Worm (Caenorhabditis elegans) whole organism, late embryonic: Measurements from ENCODE around the gene T04A6.1.

Experiments used
- F13H6.1 ChIP-seq: sonication (generic microtip); optimal IDR thresholded peaks from 2 replicates; lab custom pipeline; 2016; ENCODE audit warnings: missing genetic modification characterization, missing compliant biosample characterization
- K02D7.2 ChIP-seq: sonication (generic microtip); optimal IDR thresholded peaks from 2 replicates; lab custom pipeline; 2017; ENCODE audit warnings: mild to moderate bottlenecking, missing genetic modification characterization, missing compliant biosample characterization
- T23F11.4 ChIP-seq: fragments of 200-800 bp; sonication (Bioruptor generic); optimal IDR thresholded peaks from 2 replicates; lab custom pipeline; 2018; ENCODE audit warnings: mild to moderate bottlenecking, missing genetic modification characterization, missing compliant biosample characterization
- ahr-1 ChIP-seq: sonication (generic microtip); optimal IDR thresholded peaks from 2 replicates; lab custom pipeline; 2016; ENCODE audit warnings: missing genetic modification characterization, missing compliant biosample characterization
- ama-1 ChIP-seq: fragments of 150-350 bp; optimal IDR thresholded peaks from 2 replicates; lab custom pipeline; 2014
- ceh-18 ChIP-seq: sonication (generic microtip); optimal IDR thresholded peaks from 2 replicates; lab custom pipeline; 2016; ENCODE audit warnings: missing genetic modification characterization, missing compliant biosample characterization
- ceh-19 ChIP-seq: fragments of 200-800 bp; sonication (Bioruptor generic); optimal IDR thresholded peaks from 2 replicates; lab custom pipeline; 2018; ENCODE audit warnings: mild to moderate bottlenecking, missing genetic modification characterization, missing compliant biosample characterization
- ceh-2 ChIP-seq: sonication (generic microtip); optimal IDR thresholded peaks from 2 replicates; lab custom pipeline; 2016; ENCODE audit warnings: missing genotype, missing genetic modification characterization, missing compliant biosample characterization
- ceh-24 ChIP-seq: sonication (generic microtip); optimal IDR thresholded peaks from 2 replicates; lab custom pipeline; 2016; ENCODE audit warnings: mild to moderate bottlenecking, missing genetic modification characterization, missing compliant biosample characterization
- ceh-31 ChIP-seq: sonication (generic microtip); optimal IDR thresholded peaks from 2 replicates; lab custom pipeline; 2016; ENCODE audit warnings: missing genetic modification characterization, missing compliant biosample characterization
- ceh-34 ChIP-seq: sonication (generic microtip); optimal IDR thresholded peaks from 2 replicates; lab custom pipeline; 2016; ENCODE audit warnings: mild to moderate bottlenecking, missing genetic modification characterization, missing compliant biosample characterization
- ceh-45 ChIP-seq: fragments of 200-800 bp; sonication (Bioruptor generic); IDR thresholded peaks from 2 replicates; pipeline ENCODE4 v1.3.6; 2022; ENCODE audit warnings: missing genetic modification reagents, missing genetic modification characterization, missing compliant biosample characterization
- ceh-48 ChIP-seq: sonication (generic microtip); optimal IDR thresholded peaks from 2 replicates; lab custom pipeline; 2016; ENCODE audit warnings: missing genetic modification characterization, inconsistent platforms, missing compliant biosample characterization
- ceh-6 ChIP-seq: fragments of 200-800 bp; sonication (Bioruptor generic); optimal IDR thresholded peaks from 2 replicates; lab custom pipeline; 2018; ENCODE audit warnings: mild to moderate bottlenecking, missing genetic modification characterization, missing compliant biosample characterization
- dmd-4 ChIP-seq: sonication (generic microtip); optimal IDR thresholded peaks from 2 replicates; lab custom pipeline; 2016; ENCODE audit warnings: borderline replicate concordance, missing genetic modification characterization, missing compliant biosample characterization
- dve-1 ChIP-seq: sonication (generic microtip); optimal IDR thresholded peaks from 2 replicates; lab custom pipeline; 2017; ENCODE audit warnings: antibody characterized with exemption, mild to moderate bottlenecking, missing genetic modification characterization, missing compliant biosample characterization
- elt-2 ChIP-seq: sonication (generic microtip); optimal IDR thresholded peaks from 2 replicates; lab custom pipeline; 2016; ENCODE audit warnings: missing genetic modification reagents, missing genetic modification characterization, missing compliant biosample characterization
- elt-4 ChIP-seq: sonication (generic microtip); optimal IDR thresholded peaks from 2 replicates; lab custom pipeline; 2016; ENCODE audit warnings: missing genetic modification characterization, missing compliant biosample characterization
- eyg-1 ChIP-seq: sonication (generic microtip); optimal IDR thresholded peaks from 2 replicates; lab custom pipeline; 2016; ENCODE audit warnings: missing genotype, missing genetic modification characterization, missing compliant biosample characterization
- hlh-13 ChIP-seq: fragments of 200-800 bp; sonication (Bioruptor generic); optimal IDR thresholded peaks from 2 replicates; lab custom pipeline; 2018; ENCODE audit warnings: mild to moderate bottlenecking, missing genetic modification characterization, missing compliant biosample characterization
- hlh-15 ChIP-seq: sonication (generic microtip); optimal IDR thresholded peaks from 2 replicates; lab custom pipeline; 2016; ENCODE audit warnings: missing genetic modification characterization, missing compliant biosample characterization
- hlh-30 ChIP-seq: sonication (generic microtip); optimal IDR thresholded peaks from 2 replicates; lab custom pipeline; 2017; ENCODE audit warnings: antibody characterized with exemption, missing genetic modification characterization, missing compliant biosample characterization; ENCODE audit not compliant: insufficient read depth
- hlh-6 ChIP-seq: sonication (generic microtip); optimal IDR thresholded peaks from 2 replicates; lab custom pipeline; 2016; ENCODE audit warnings: missing genotype, missing genetic modification characterization, missing compliant biosample characterization
- lin-11 ChIP-seq: fragments of 200-800 bp; sonication (Bioruptor generic); optimal IDR thresholded peaks from 2 replicates; lab custom pipeline; 2018; ENCODE audit warnings: mild to moderate bottlenecking, missing genetic modification characterization, missing compliant biosample characterization
- madf-2 ChIP-seq: sonication (generic microtip); optimal IDR thresholded peaks from 2 replicates; lab custom pipeline; 2017; ENCODE audit warnings: missing genetic modification characterization, missing compliant biosample characterization
- nfya-1 ChIP-seq: sonication (generic microtip); optimal IDR thresholded peaks from 2 replicates; lab custom pipeline; 2017; ENCODE audit warnings: missing genetic modification characterization, mild to moderate bottlenecking, missing compliant biosample characterization, antibody characterized with exemption, moderate library complexity
- nhr-11 ChIP-seq: fragments of 150-350 bp; optimal IDR thresholded peaks from 2 replicates; lab custom pipeline; 2014; ENCODE audit warnings: missing biosample characterization, missing genetic modification characterization
- nhr-232 ChIP-seq: sonication (generic microtip); optimal IDR thresholded peaks from 2 replicates; lab custom pipeline; 2016; ENCODE audit warnings: missing genetic modification characterization, missing compliant biosample characterization
- npax-4 ChIP-seq: sonication (generic microtip); optimal IDR thresholded peaks from 2 replicates; lab custom pipeline; 2016; ENCODE audit warnings: missing genetic modification characterization, missing compliant biosample characterization
- odd-2 ChIP-seq: sonication (generic microtip); optimal IDR thresholded peaks from 2 replicates; lab custom pipeline; 2017; ENCODE audit warnings: antibody characterized with exemption, mild to moderate bottlenecking, missing genetic modification characterization, missing compliant biosample characterization
- pag-3 ChIP-seq: sonication (generic microtip); optimal IDR thresholded peaks from 2 replicates; lab custom pipeline; 2016; ENCODE audit warnings: missing compliant biosample characterization, missing genetic modification characterization, borderline replicate concordance
- pax-1 ChIP-seq: fragments of 150-350 bp; optimal IDR thresholded peaks from 2 replicates; lab custom pipeline; 2014; ENCODE audit warnings: missing biosample characterization, missing genetic modification characterization
- pha-2 ChIP-seq: sonication (generic microtip); optimal IDR thresholded peaks from 2 replicates; lab custom pipeline; 2017; ENCODE audit warnings: mild to moderate bottlenecking, missing genetic modification characterization, missing compliant biosample characterization
- pha-4 ChIP-seq: fragments of 150-350 bp; optimal IDR thresholded peaks from 2 replicates; lab custom pipeline; 2018; ENCODE audit warnings: missing biosample characterization, missing genetic modification reagents, missing genetic modification characterization
- pros-1 ChIP-seq: fragments of 150-350 bp; optimal IDR thresholded peaks from 2 replicates; lab custom pipeline; 2014; ENCODE audit warnings: missing biosample characterization, missing genetic modification reagents, missing genetic modification characterization
- ref-2 ChIP-seq: sonication (generic microtip); optimal IDR thresholded peaks from 2 replicates; lab custom pipeline; 2016; ENCODE audit warnings: missing genetic modification characterization, missing compliant biosample characterization
- sdc-2 ChIP-seq: sonication (generic microtip); optimal IDR thresholded peaks from 2 replicates; lab custom pipeline; 2016; ENCODE audit warnings: missing genotype, missing genetic modification characterization, missing compliant biosample characterization
- sox-2 ChIP-seq: fragments of 200-800 bp; sonication (Bioruptor generic); IDR thresholded peaks from 2 replicates; pipeline ENCODE4 v1.3.6; 2022; ENCODE audit warnings: missing genetic modification reagents, missing genetic modification characterization, missing compliant biosample characterization
- sox-4 ChIP-seq: sonication (generic microtip); optimal IDR thresholded peaks from 2 replicates; lab custom pipeline; 2017; ENCODE audit warnings: mild to moderate bottlenecking, missing genetic modification characterization, inconsistent platforms, missing compliant biosample characterization
- syd-9 ChIP-seq: sonication (generic microtip); optimal IDR thresholded peaks from 2 replicates; lab custom pipeline; 2016; ENCODE audit warnings: mild to moderate bottlenecking, missing genetic modification characterization, moderate library complexity, missing compliant biosample characterization
- tbx-2 ChIP-seq: sonication (generic microtip); optimal IDR thresholded peaks from 2 replicates; lab custom pipeline; 2016; ENCODE audit warnings: missing genetic modification characterization, missing compliant biosample characterization
- ttx-3 ChIP-seq: sonication (generic microtip); optimal IDR thresholded peaks from 2 replicates; lab custom pipeline; 2016; ENCODE audit warnings: missing genetic modification reagents, missing genetic modification characterization, missing compliant biosample characterization
- unc-42 ChIP-seq: sonication (generic microtip); optimal IDR thresholded peaks from 2 replicates; lab custom pipeline; 2016; ENCODE audit warnings: missing genotype, missing genetic modification characterization, missing compliant biosample characterization
- unc-55 ChIP-seq: sonication (generic microtip); optimal IDR thresholded peaks from 2 replicates; lab custom pipeline; 2017; ENCODE audit warnings: missing biosample characterization, missing genetic modification reagents, missing genetic modification characterization
- unc-86 ChIP-seq: sonication (generic microtip); optimal IDR thresholded peaks from 2 replicates; lab custom pipeline; 2016; ENCODE audit warnings: missing genetic modification characterization, missing compliant biosample characterization
- zip-5 ChIP-seq: sonication (generic microtip); optimal IDR thresholded peaks from 2 replicates; lab custom pipeline; 2016; ENCODE audit warnings: missing genetic modification characterization, missing compliant biosample characterization

T04A6.1 gene

DNA sequence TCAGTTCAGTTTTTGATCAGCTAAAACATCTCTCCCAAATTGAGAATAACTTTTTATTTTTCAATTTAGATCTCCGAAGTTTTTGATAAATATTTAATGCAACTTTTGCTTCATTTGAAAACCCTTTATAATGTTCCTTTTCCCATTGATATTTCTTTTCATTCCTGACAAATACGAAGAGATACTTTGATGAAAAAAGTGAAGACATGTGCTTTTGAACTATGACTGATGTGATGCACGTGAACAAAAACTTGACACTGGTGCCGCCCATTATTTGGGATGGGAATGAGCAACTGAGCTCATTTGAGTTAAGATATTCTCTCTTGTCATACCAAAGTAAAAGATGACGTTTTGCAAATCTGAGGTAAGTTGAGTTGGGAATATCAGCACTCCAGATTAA is at the start of gene T04A6.1:
Gene T04A6.1 (plus strand): TSS at position 301 of the 400 bp plus-strand sequence.
- no peak for TF ChIP-seq syd-9
- no peak for TF ChIP-seq ceh-34 (tag; lab: Kevin White, UChicago)
- TF ChIP-seq sox-2 (GFP tag; lab: Robert Waterston, UW), result no peak

DNA sequence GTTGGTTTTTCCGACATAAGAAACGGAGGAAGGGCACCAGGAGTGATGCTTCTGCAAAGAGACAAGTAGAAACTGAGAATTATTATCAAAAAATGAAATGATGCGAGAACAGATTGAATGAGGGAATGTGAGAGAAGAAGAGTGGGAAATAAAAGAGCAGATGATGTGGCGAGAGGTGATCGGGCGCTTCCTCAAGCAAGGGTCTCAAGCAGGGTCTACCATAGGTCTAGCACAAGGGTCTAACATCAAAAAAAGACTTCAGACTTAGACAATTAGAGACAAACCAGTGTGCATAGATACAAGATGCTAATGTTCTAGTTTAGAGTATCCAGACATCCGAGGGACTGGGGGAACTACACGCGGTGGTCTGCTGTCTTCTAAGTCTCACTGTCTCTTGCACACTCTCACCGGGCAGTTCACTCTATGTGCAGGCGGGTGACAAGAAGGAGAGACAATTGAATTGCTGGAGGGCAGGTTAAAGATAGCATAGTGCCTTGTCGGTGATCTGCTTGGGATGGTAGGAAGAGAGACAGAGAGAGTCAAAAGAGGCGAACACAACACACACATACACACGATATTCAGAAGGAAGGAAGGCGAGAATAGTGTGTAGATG is 46.1 kb upstream of the T04A6.1 start, which contains the start of gene R13A5.7:
Gene R13A5.7 (minus strand): TSS at position 51 of the 613 bp plus-strand sequence.
- TF ChIP-seq sdc-2 (peak; percentile 41), ceh-48 (no peak), unc-42 (tag; lab: Kevin White, UChicago) (peak; percentile 59), eyg-1 (tag; lab: Kevin White, UChicago) (no peak), pha-2 (tag; lab: Kevin White, UChicago) (no peak), syd-9 (peak; percentile 13), nfya-1 (tag; lab: Kevin White, UChicago) (peak; percentile 83), ceh-45 (GFP tag; lab: Robert Waterston, UW) (no peak), T23F11.4 (GFP tag; lab: Kevin White, UChicago) (no peak), ceh-31 (tag; lab: Kevin White, UChicago) (peak; percentile 86), pag-3 (tag; lab: Kevin White, UChicago) (no peak), hlh-15 (tag; lab: Kevin White, UChicago) (no peak), ceh-2 (tag; lab: Kevin White, UChicago) (peak; percentile 40), nhr-11 (tag; lab: Kevin White, UChicago) (no peak), sox-4 (tag; lab: Kevin White, UChicago) (no peak), hlh-6 (tag; lab: Kevin White, UChicago) (peak; percentile 48), hlh-13 (GFP tag; lab: Kevin White, UChicago) (no peak), ceh-6 (GFP tag; lab: Kevin White, UChicago) (no peak), dmd-4 (tag; lab: Kevin White, UChicago) (peak; percentile 2), elt-2 (tag; lab: Kevin White, UChicago) (peak; percentile 33), ceh-24 (tag; lab: Kevin White, UChicago) (no peak), hlh-30 (tag; lab: Kevin White, UChicago) (peak; percentile 89), ceh-19 (peak; percentile 56), pha-4 (tag; lab: Kevin White, UChicago) (no peak), unc-86 (tag; lab: Kevin White, UChicago) (no peak), pros-1 (tag; lab: Kevin White, UChicago) (peak; percentile 70), odd-2 (no peak), ama-1 (lab: Kevin White, UChicago) (no peak), ttx-3 (tag; lab: Kevin White, UChicago) (no peak), npax-4 (tag; lab: Kevin White, UChicago) (no peak), ahr-1 (tag; lab: Kevin White, UChicago) (no peak), lin-11 (tag; lab: Kevin White, UChicago) (no peak), nhr-232 (no peak), tbx-2 (tag; lab: Kevin White, UChicago) (peak; percentile 83), dve-1 (tag; lab: Kevin White, UChicago) (peak; percentile 25), pax-1 (tag; lab: Kevin White, UChicago) (no peak), K02D7.2 (tag; lab: Kevin White, UChicago) (no peak), unc-55 (GFP tag; lab: Kevin White, UChicago) (peak; percentile 90), F13H6.1 (peak; percentile 56), ceh-18 (tag; lab: Kevin White, UChicago) (peak; percentile 43), ref-2 (peak; percentile 9), zip-5 (tag; lab: Kevin White, UChicago) (no peak), ceh-34 (tag; lab: Kevin White, UChicago) (peak; percentile 78), madf-2 (tag; lab: Kevin White, UChicago) (no peak), elt-4 (tag; lab: Kevin White, UChicago) (no peak)
